Fruit fly (Drosophila melanogaster) whole organism, embryonic: ENCODE measurements around the gene Wee1.

ENCODE experiments used
- Antp ChIP-seq: fragments of 200-800 bp; sonication (Bioruptor generic); optimal IDR thresholded peaks from 3 replicates; lab custom pipeline; 2016; ENCODE audit warnings: missing biosample characterization, missing genetic modification characterization
- Blimp-1 ChIP-seq: fragments of 200-800 bp; sonication (Bioruptor generic); optimal IDR thresholded peaks from 3 replicates; lab custom pipeline; 2018; ENCODE audit warnings: missing biosample characterization, missing genetic modification characterization, mild to moderate bottlenecking, moderate library complexity, missing genetic modification reagents
- CG12155 ChIP-seq: fragments of 200-800 bp; sonication (Bioruptor generic); optimal IDR thresholded peaks from 3 replicates; lab custom pipeline; 2016; ENCODE audit warnings: missing biosample characterization, missing genetic modification characterization
- CG13287 ChIP-seq: fragments of 200-800 bp; sonication (Bioruptor generic); IDR thresholded peaks from 2 replicates; pipeline ENCODE4 v1.3.6; 2022; ENCODE audit warnings: missing biosample characterization, missing genetic modification characterization; ENCODE audit not compliant: partially characterized antibody
- CG14710 ChIP-seq: fragments of 200-800 bp; sonication (Bioruptor generic); optimal IDR thresholded peaks from 3 replicates; lab custom pipeline; 2019; ENCODE audit warnings: missing biosample characterization, mild to moderate bottlenecking, missing genetic modification characterization, moderate library complexity
- CG15696 ChIP-seq: fragments of 200-800 bp; sonication (Bioruptor generic); optimal IDR thresholded peaks from 2 replicates; lab custom pipeline; 2019; ENCODE audit warnings: missing biosample characterization, mild to moderate bottlenecking, missing genetic modification characterization, moderate library complexity
- CG17328 ChIP-seq: fragments of 200-800 bp; sonication (Bioruptor generic); IDR thresholded peaks from 2 replicates; pipeline ENCODE4 v1.3.6; 2022; ENCODE audit warnings: missing biosample characterization, missing genetic modification characterization
- CG18262 ChIP-seq: fragments of 200-800 bp; optimal IDR thresholded peaks from 3 replicates; lab custom pipeline; 2019; ENCODE audit warnings: missing biosample characterization, mild to moderate bottlenecking, missing genetic modification characterization, moderate library complexity
- CG18476 ChIP-seq: fragments of 200-800 bp; sonication (Bioruptor generic); optimal IDR thresholded peaks from 2 replicates; lab custom pipeline; 2016; ENCODE audit warnings: missing biosample characterization, mild to moderate bottlenecking, missing genetic modification characterization
- CG2116 ChIP-seq: fragments of 200-800 bp; sonication (Bioruptor generic); optimal IDR thresholded peaks from 3 replicates; lab custom pipeline; 2018; ENCODE audit warnings: missing biosample characterization, mild to moderate bottlenecking, missing genetic modification characterization
- CG3995 ChIP-seq: fragments of 200-800 bp; sonication (Bioruptor generic); optimal IDR thresholded peaks from 3 replicates; lab custom pipeline; 2016; ENCODE audit warnings: missing biosample characterization, missing genetic modification characterization
- CG4820 ChIP-seq: fragments of 200-800 bp; sonication (Bioruptor generic); optimal IDR thresholded peaks from 3 replicates; lab custom pipeline; 2016; ENCODE audit warnings: missing biosample characterization, missing genetic modification characterization
- CG5953 ChIP-seq: fragments of 200-800 bp; sonication (Bioruptor generic); IDR thresholded peaks from 2 replicates; pipeline ENCODE4 v1.3.6; 2022; ENCODE audit warnings: missing biosample characterization, missing genetic modification characterization
- CG6654 ChIP-seq: fragments of 200-800 bp; sonication (Bioruptor generic); optimal IDR thresholded peaks from 2 replicates; lab custom pipeline; 2017; ENCODE audit warnings: missing biosample characterization, mild to moderate bottlenecking, missing genetic modification characterization
- CG7271 ChIP-seq: fragments of 200-800 bp; sonication (Bioruptor generic); optimal IDR thresholded peaks from 2 replicates; lab custom pipeline; 2018; ENCODE audit warnings: missing biosample characterization, mild to moderate bottlenecking, missing genetic modification characterization, moderate library complexity
- D19B ChIP-seq: fragments of 200-800 bp; sonication (Bioruptor generic); optimal IDR thresholded peaks from 2 replicates; lab custom pipeline; 2017; ENCODE audit warnings: missing biosample characterization, mild to moderate bottlenecking, missing genetic modification characterization
- Dad ChIP-seq: fragments of 200-800 bp; sonication (Bioruptor generic); optimal IDR thresholded peaks from 3 replicates; lab custom pipeline; 2016; ENCODE audit warnings: missing biosample characterization, missing genetic modification characterization
- Dll ChIP-seq: fragments of 200-800 bp; sonication (Bioruptor generic); IDR thresholded peaks from 4 replicates; pipeline ENCODE4 v1.3.6; 2022; ENCODE audit warnings: missing biosample characterization, missing genetic modification characterization; ENCODE audit not compliant: partially characterized antibody
- Doc3 ChIP-seq: fragments of 200-800 bp; sonication (Bioruptor generic); IDR thresholded peaks from 3 replicates; pipeline ENCODE4 v1.3.6; 2022; ENCODE audit warnings: missing biosample characterization, missing genetic modification characterization; ENCODE audit not compliant: partially characterized antibody
- Dref ChIP-seq: fragments of 200-800 bp; sonication (Bioruptor generic); IDR thresholded peaks from 2 replicates; pipeline ENCODE4 v1.3.6; 2022; ENCODE audit warnings: missing biosample characterization, missing genetic modification characterization
- Eip74EF ChIP-seq, 2 experiments: fragments of 200-800 bp in 1 of 2; fragments of >200 bp in 1 of 2; sonication (Bioruptor generic) in 1 of 2; optimal IDR thresholded peaks; 2 replicates each; lab custom pipeline; 2017 to 2019; ENCODE audit warnings: missing biosample characterization in 2 of 2, missing genetic modification characterization in 2 of 2, mild to moderate bottlenecking in 1 of 2, moderate library complexity in 1 of 2
- Nf-YB ChIP-seq: fragments of 200-800 bp; sonication (Bioruptor generic); optimal IDR thresholded peaks from 3 replicates; lab custom pipeline; 2019; ENCODE audit warnings: missing biosample characterization, mild to moderate bottlenecking, missing genetic modification characterization, moderate library complexity
- Ptx1 ChIP-seq: fragments of 200-800 bp; sonication (Bioruptor generic); IDR thresholded peaks from 2 replicates; pipeline ENCODE4 v1.3.6; 2022; ENCODE audit warnings: missing biosample characterization, missing genetic modification characterization
- Scr ChIP-seq: fragments of 200-800 bp; sonication (Bioruptor generic); IDR thresholded peaks from 2 replicates; pipeline ENCODE4 v1.3.6; 2022; ENCODE audit warnings: missing biosample characterization, missing genetic modification characterization; ENCODE audit not compliant: partially characterized antibody
- Sry-δ ChIP-seq: fragments of 200-800 bp; sonication (Bioruptor generic); optimal IDR thresholded peaks from 2 replicates; lab custom pipeline; 2016; ENCODE audit warnings: missing biosample characterization, missing genetic modification characterization
- Stat92E ChIP-seq, 3 experiments: fragments of >200 bp in 2 of 3; fragments of 200-800 bp in 1 of 3; sonication (Bioruptor generic) in 1 of 3; optimal IDR thresholded peaks; 2 replicates each; lab custom pipeline; 2017 to 2019; ENCODE audit warnings: missing biosample characterization in 3 of 3, missing genetic modification characterization in 3 of 3, mild to moderate bottlenecking in 1 of 3, moderate library complexity in 1 of 3
- Usf ChIP-seq: fragments of 200-800 bp; sonication (Bioruptor generic); optimal IDR thresholded peaks from 2 replicates; lab custom pipeline; 2017; ENCODE audit warnings: missing genotype, missing biosample characterization, missing genetic modification characterization
- YL-1 ChIP-seq: fragments of 200-800 bp; sonication (Bioruptor generic); optimal IDR thresholded peaks from 3 replicates; lab custom pipeline; 2017; ENCODE audit warnings: missing biosample characterization, mild to moderate bottlenecking, missing genetic modification characterization
- ara ChIP-seq: fragments of 200-800 bp; sonication (Bioruptor generic); IDR thresholded peaks from 2 replicates; pipeline ENCODE4 v1.3.6; 2022; ENCODE audit warnings: missing biosample characterization, missing genetic modification characterization
- az2 ChIP-seq: fragments of 200-800 bp; sonication (Bioruptor generic); optimal IDR thresholded peaks from 3 replicates; lab custom pipeline; 2016; ENCODE audit warnings: missing biosample characterization, missing genetic modification characterization
- bowl ChIP-seq: fragments of 200-800 bp; sonication (Bioruptor generic); IDR thresholded peaks from 2 replicates; pipeline ENCODE4 v1.3.6; 2022; ENCODE audit warnings: missing biosample characterization, missing genetic modification characterization
- chinmo ChIP-seq: fragments of 200-800 bp; sonication (Bioruptor generic); IDR thresholded peaks from 4 replicates; pipeline ENCODE4 v1.3.6; 2022; ENCODE audit warnings: missing biosample characterization, missing genetic modification characterization; ENCODE audit not compliant: partially characterized antibody
- disco-r ChIP-seq: fragments of 200-800 bp; sonication (Bioruptor generic); optimal IDR thresholded peaks from 2 replicates; lab custom pipeline; 2016; ENCODE audit warnings: missing biosample characterization, missing genetic modification characterization
- dm ChIP-seq: fragments of 200-800 bp; sonication (Bioruptor generic); optimal IDR thresholded peaks from 3 replicates; lab custom pipeline; 2016; ENCODE audit warnings: missing biosample characterization, missing genetic modification characterization
- fru ChIP-seq: fragments of >200 bp; optimal IDR thresholded peaks from 2 replicates; lab custom pipeline; 2017
- gsb ChIP-seq: fragments of 200-800 bp; sonication (Bioruptor generic); IDR thresholded peaks from 2 replicates; pipeline ENCODE4 v1.3.6; 2022; ENCODE audit warnings: missing biosample characterization, missing genetic modification characterization
- hb ChIP-seq: fragments of 200-800 bp; sonication (Bioruptor generic); IDR thresholded peaks from 3 replicates; pipeline ENCODE4 v1.3.6; 2022; ENCODE audit warnings: missing biosample characterization, missing genetic modification characterization; ENCODE audit not compliant: partially characterized antibody
- jigr1 ChIP-seq: fragments of 200-800 bp; sonication (Bioruptor generic); IDR thresholded peaks from 3 replicates; pipeline ENCODE4 v1.3.6; 2022; ENCODE audit warnings: missing biosample characterization, missing genetic modification characterization
- luna ChIP-seq: fragments of 200-800 bp; sonication (Bioruptor generic); optimal IDR thresholded peaks from 2 replicates; lab custom pipeline; 2016; ENCODE audit warnings: missing biosample characterization, missing genetic modification characterization
- odd ChIP-seq: fragments of 200-800 bp; sonication (Bioruptor generic); optimal IDR thresholded peaks from 2 replicates; lab custom pipeline; 2017; ENCODE audit warnings: missing biosample characterization, mild to moderate bottlenecking, missing genetic modification characterization
- psq ChIP-seq: fragments of 200-800 bp; sonication (Bioruptor generic); optimal IDR thresholded peaks from 2 replicates; lab custom pipeline; 2017; ENCODE audit warnings: missing biosample characterization, missing genetic modification characterization
- pzg ChIP-seq: fragments of 200-800 bp; sonication (Bioruptor generic); optimal IDR thresholded peaks from 3 replicates; lab custom pipeline; 2018; ENCODE audit warnings: missing biosample characterization, mild to moderate bottlenecking, missing genetic modification characterization, moderate library complexity
- sna ChIP-seq: fragments of 200-800 bp; sonication (Bioruptor generic); IDR thresholded peaks from 2 replicates; pipeline ENCODE4 v1.3.6; 2022; ENCODE audit warnings: missing biosample characterization, missing genetic modification characterization; ENCODE audit not compliant: partially characterized antibody
- so ChIP-seq: fragments of 200-800 bp; sonication (Bioruptor generic); IDR thresholded peaks from 3 replicates; pipeline ENCODE4 v1.3.6; 2022; ENCODE audit warnings: missing biosample characterization, missing genetic modification characterization
- stwl ChIP-seq: fragments of 200-800 bp; sonication (Bioruptor generic); optimal IDR thresholded peaks from 3 replicates; lab custom pipeline; 2018; ENCODE audit warnings: missing biosample characterization, mild to moderate bottlenecking, missing genetic modification characterization, moderate library complexity
- toy ChIP-seq: fragments of 200-800 bp; sonication (Bioruptor generic); IDR thresholded peaks from 2 replicates; pipeline ENCODE4 v1.3.6; 2022; ENCODE audit warnings: missing biosample characterization, missing genetic modification characterization
- trh ChIP-seq: fragments of 200-800 bp; sonication (Bioruptor generic); optimal IDR thresholded peaks from 2 replicates; lab custom pipeline; 2016; ENCODE audit warnings: missing biosample characterization, missing genetic modification characterization
- vfl ChIP-seq: fragments of 200-800 bp; sonication (Bioruptor generic); optimal IDR thresholded peaks from 2 replicates; lab custom pipeline; 2016; ENCODE audit warnings: missing biosample characterization, missing genetic modification characterization
- zen2 ChIP-seq: fragments of 200-800 bp; sonication (Bioruptor generic); IDR thresholded peaks from 3 replicates; pipeline ENCODE4 v1.3.6; 2022; ENCODE audit warnings: missing biosample characterization, missing genetic modification characterization; ENCODE audit not compliant: partially characterized antibody

The Wee1 gene

dm6 chr2L:6960165-6960564, 46.2 kb upstream of the Wee1 start, which contains the start of the genes Atac1 and Hmgcl (continued):
- 0 out of 2 replicates have a peak, but pooled peaks have one; percentile 16 for TF ChIP-seq Scr (GFP tag; lab: Robert Waterston, UW)
- TF ChIP-seq Dll (GFP tag; lab: Robert Waterston, UW), result peak; percentile 68
- peak; percentile 17 for TF ChIP-seq dm (GFP tag; lab: Kevin White, UChicago)
- TF ChIP-seq CG13287 (GFP tag; lab: Robert Waterston, UW), result peak; percentile 53
- TF ChIP-seq YL-1 (GFP tag; lab: Kevin White, UChicago), result peak; percentile 3
- peak; percentile 76 for TF ChIP-seq Sry-δ (GFP tag; lab: Kevin White, UChicago)
- TF ChIP-seq CG3995 (GFP tag; lab: Kevin White, UChicago), result no peak
- 0 out of 4 replicates have a peak, but pooled peaks have one; percentile 36 for TF ChIP-seq chinmo (GFP tag; lab: Robert Waterston, UW)
- peak; percentile 19 for TF ChIP-seq pzg (GFP tag; lab: Kevin White, UChicago)
- no peak for TF ChIP-seq Stat92E (GFP tag; optimal IDR thresholded peaks at IDR 0.05; lab: Kevin White, UChicago)
- peak; percentile 35; the same call in 1 of the 3 replicates for TF ChIP-seq zen2 (GFP tag; lab: Robert Waterston, UW)
- TF ChIP-seq Doc3 (GFP tag; lab: Robert Waterston, UW), result 0 out of 3 replicates have a peak, but pooled peaks have one; percentile 18
- TF ChIP-seq Dref (GFP tag; lab: Robert Waterston, UW), result peak; percentile 65

DNA sequence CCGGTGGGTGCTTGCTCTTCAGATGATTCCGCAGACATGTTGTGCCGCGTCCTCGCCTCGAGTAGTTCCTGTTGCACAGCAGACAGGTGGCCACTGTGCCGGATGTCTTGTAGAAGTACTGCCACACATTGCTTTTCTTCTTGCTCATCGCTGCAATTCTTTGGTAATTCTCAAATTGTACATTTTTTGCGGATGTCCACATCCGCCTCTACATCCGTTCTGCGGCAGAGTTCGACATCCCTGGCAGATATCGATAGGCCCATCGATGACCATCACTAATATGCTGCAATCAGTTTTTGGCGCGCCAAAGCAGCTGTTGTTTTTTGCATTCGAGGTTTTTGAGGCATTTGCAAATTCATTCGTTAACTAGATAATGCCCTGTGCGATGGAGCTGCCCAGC, 42.8 kb upstream of the Wee1 start, which contains the start of the genes CG13775 and CG3430:
Gene CG13775, minus strand, starts transcription at position 226 of the 400 bp plus-strand sequence.
Gene CG3430, plus strand, starts transcription at position 284 of the 400 bp plus-strand sequence.
- TF ChIP-seq stwl (tag; lab: Kevin White, UChicago) (peak; percentile 39), CG5953 (GFP tag; lab: Robert Waterston, UW) (no peak), CG12155 (GFP tag; lab: Kevin White, UChicago) (no peak), toy (GFP tag; lab: Robert Waterston, UW) (no peak), Eip74EF (GFP tag; optimal IDR thresholded peaks at IDR 0.05; lab: Kevin White, UChicago) (no peak), CG2116 (GFP tag; lab: Kevin White, UChicago) (peak; percentile 54), CG7271 (tag; lab: Kevin White, UChicago) (peak; percentile 38), CG15696 (peak; percentile 0), odd (no peak), az2 (GFP tag; lab: Kevin White, UChicago) (no peak), CG18476 (no peak), luna (no peak), bowl (GFP tag; lab: Robert Waterston, UW) (no peak), CG14710 (tag; lab: Kevin White, UChicago) (peak; percentile 43), psq (GFP tag; lab: Kevin White, UChicago) (no peak), Antp (GFP tag; lab: Kevin White, UChicago) (peak; percentile 62), CG18262 (tag; lab: Kevin White, UChicago) (no peak), Nf-YB (no peak), sna (GFP tag; lab: Robert Waterston, UW) (peak; percentile 53; the same call in 1 of the 2 replicates), so (GFP tag; lab: Robert Waterston, UW) (no peak), hb (GFP tag; lab: Robert Waterston, UW) (0 out of 3 replicates have a peak, but pooled peaks have one; percentile 44), ara (no peak), Blimp-1 (GFP tag; lab: Kevin White, UChicago) (no peak), gsb (GFP tag; lab: Robert Waterston, UW) (0 out of 2 replicates have a peak, but pooled peaks have one; percentile 14), jigr1 (GFP tag; lab: Robert Waterston, UW) (no peak), CG6654 (no peak), vfl (GFP tag; lab: Kevin White, UChicago) (peak; percentile 7), Usf (GFP tag; lab: Kevin White, UChicago) (no peak), fru (lab: Kevin White, UChicago) (no peak), Dad (peak; percentile 27), trh (GFP tag; lab: Kevin White, UChicago) (no peak), disco-r (GFP tag; lab: Kevin White, UChicago) (no peak), D19B (no peak), CG17328 (GFP tag; lab: Robert Waterston, UW) (peak; percentile 55), Ptx1 (no peak), CG4820 (peak; percentile 2)
